Worm (Caenorhabditis elegans) whole organism, late embryonic: Measurements from ENCODE around the gene T22D1.5.

ENCODE experiments used
- Y22D7AL.16 ChIP-seq: sonication (generic microtip); optimal IDR thresholded peaks from 2 replicates; lab custom pipeline; 2016; ENCODE audit warnings: missing genetic modification characterization, missing compliant biosample characterization
- ama-1 ChIP-seq: fragments of 150-350 bp; optimal IDR thresholded peaks from 2 replicates; lab custom pipeline; 2014
- ceh-14 ChIP-seq: sonication (generic microtip); optimal IDR thresholded peaks from 2 replicates; lab custom pipeline; 2016; ENCODE audit warnings: missing genotype, missing genetic modification characterization, missing compliant biosample characterization
- dmd-4 ChIP-seq: sonication (generic microtip); optimal IDR thresholded peaks from 2 replicates; lab custom pipeline; 2016; ENCODE audit warnings: borderline replicate concordance, missing genetic modification characterization, missing compliant biosample characterization
- hlh-8 ChIP-seq: sonication (generic microtip); optimal IDR thresholded peaks from 2 replicates; lab custom pipeline; 2016; ENCODE audit warnings: missing genotype, missing genetic modification characterization, missing compliant biosample characterization
- mec-3 ChIP-seq: sonication (generic microtip); optimal IDR thresholded peaks from 2 replicates; lab custom pipeline; 2016; ENCODE audit warnings: borderline replicate concordance, missing genetic modification characterization, missing compliant biosample characterization
- pros-1 ChIP-seq: fragments of 150-350 bp; optimal IDR thresholded peaks from 2 replicates; lab custom pipeline; 2014; ENCODE audit warnings: missing biosample characterization, missing genetic modification reagents, missing genetic modification characterization
- unc-42 ChIP-seq: sonication (generic microtip); optimal IDR thresholded peaks from 2 replicates; lab custom pipeline; 2016; ENCODE audit warnings: missing genotype, missing genetic modification characterization, missing compliant biosample characterization
- unc-86 ChIP-seq: sonication (generic microtip); optimal IDR thresholded peaks from 2 replicates; lab custom pipeline; 2016; ENCODE audit warnings: missing genetic modification characterization, missing compliant biosample characterization

DNA sequence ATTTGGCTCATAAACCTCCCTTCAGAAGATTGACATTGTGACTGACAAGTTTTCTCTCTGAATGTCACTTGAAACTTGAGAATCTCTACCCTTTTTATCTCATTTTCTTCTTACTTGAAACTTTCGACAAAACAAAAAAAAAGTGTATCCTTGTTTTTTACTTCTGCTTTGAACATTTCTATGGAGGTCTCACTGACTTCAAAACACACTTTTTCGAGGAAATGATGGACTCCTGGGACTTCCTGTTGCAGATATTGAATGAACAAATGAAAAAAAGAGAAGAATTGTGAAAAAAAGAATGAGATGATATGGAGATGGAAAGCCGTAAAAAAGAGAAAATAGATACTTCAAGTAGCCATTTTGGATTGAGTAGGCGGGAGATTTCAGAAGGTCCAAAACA is 37.4 kb downstream of the T22D1.5 start:
- TF ChIP-seq Y22D7AL.16 (tag; lab: Kevin White, UChicago) (no peak), ama-1 (lab: Kevin White, UChicago) (no peak), mec-3 (tag; lab: Kevin White, UChicago) (no peak), pros-1 (tag; lab: Kevin White, UChicago) (no peak), dmd-4 (tag; lab: Kevin White, UChicago) (no peak), unc-86 (tag; lab: Kevin White, UChicago) (no peak), hlh-8 (no peak), ceh-14 (tag; lab: Kevin White, UChicago) (no peak), unc-42 (no peak)
